Worm (Caenorhabditis elegans) whole organism, L4/young adult: Measurements from ENCODE around the gene fan-1.

Experiments
- dao-5 ChIP-seq: sonication (generic microtip); optimal IDR thresholded peaks from 2 replicates; lab custom pipeline; 2016; ENCODE audit warnings: missing genotype, missing genetic modification characterization, moderate library complexity, missing compliant biosample characterization
- him-1 ChIP-seq: sonication (generic microtip); optimal IDR thresholded peaks from 2 replicates; lab custom pipeline; 2016; ENCODE audit warnings: missing genotype, missing genetic modification reagents, missing genetic modification characterization, missing compliant biosample characterization

DNA sequence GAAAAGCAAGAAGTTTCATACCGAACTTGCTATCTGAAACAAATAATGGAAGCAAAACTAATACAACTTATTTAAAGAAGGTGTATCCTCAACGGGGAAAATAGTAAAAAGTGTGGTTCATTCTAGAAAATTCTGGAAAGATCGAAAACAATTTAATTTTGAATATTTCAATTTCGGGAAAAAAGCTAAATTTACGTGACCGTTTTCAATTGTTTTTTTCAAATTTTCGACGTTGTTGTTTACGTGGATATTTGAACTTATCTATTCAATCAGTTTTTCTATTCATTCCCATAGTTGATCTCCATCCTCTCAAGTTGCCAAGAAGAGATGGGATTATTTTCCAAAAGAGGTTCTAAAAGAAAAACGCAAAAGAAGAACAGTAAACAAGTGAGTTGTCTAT lies 12.6 kb upstream of the fan-1 start, which contains the start of gene C01G5.3:
- no peak for TF ChIP-seq dao-5
- TF ChIP-seq him-1, result no peak
